Fruit fly (Drosophila melanogaster) whole organism, embryonic: ENCODE measurements around the gene GIIIspla2.
A peak's percentile ranks its signal among the peaks of the same experiment; 100 is the strongest.

Experiments used
- Atf6 ChIP-seq: fragments of 200-800 bp; sonication (Bioruptor generic); IDR thresholded peaks from 2 replicates; pipeline ENCODE4 v1.3.6; 2022; ENCODE audit warnings: missing biosample characterization, missing genetic modification characterization
- Bdp1 ChIP-seq: fragments of 200-800 bp; sonication (Bioruptor generic); optimal IDR thresholded peaks from 3 replicates; lab custom pipeline; 2016; ENCODE audit warnings: missing biosample characterization, missing genetic modification characterization
- CG11093 ChIP-seq: fragments of 200-800 bp; sonication (Bioruptor generic); IDR thresholded peaks from 3 replicates; pipeline ENCODE4 v1.3.6; 2022; ENCODE audit warnings: missing biosample characterization, missing genetic modification characterization
- CG11456 ChIP-seq: fragments of 200-800 bp; sonication (Bioruptor generic); IDR thresholded peaks from 3 replicates; pipeline ENCODE4 v1.3.6; 2022; ENCODE audit warnings: missing biosample characterization, missing genetic modification characterization
- CG13424 ChIP-seq: fragments of 200-800 bp; sonication (Bioruptor generic); optimal IDR thresholded peaks from 2 replicates; lab custom pipeline; 2019; ENCODE audit warnings: missing biosample characterization, mild to moderate bottlenecking, missing genetic modification characterization, moderate library complexity
- CG13624 ChIP-seq: fragments of 200-800 bp; sonication (Bioruptor generic); optimal IDR thresholded peaks from 2 replicates; lab custom pipeline; 2016; ENCODE audit warnings: missing biosample characterization, missing genetic modification characterization
- CG13894 ChIP-seq: fragments of 200-800 bp; sonication (Bioruptor generic); optimal IDR thresholded peaks from 3 replicates; lab custom pipeline; 2018; ENCODE audit warnings: missing biosample characterization, mild to moderate bottlenecking, missing genetic modification characterization, moderate library complexity
- CG15011 ChIP-seq: fragments of 200-800 bp; sonication (Bioruptor generic); optimal IDR thresholded peaks from 3 replicates; lab custom pipeline; 2018; ENCODE audit warnings: missing biosample characterization, mild to moderate bottlenecking, missing genetic modification characterization
- CG15514 ChIP-seq: fragments of 200-800 bp; sonication (Bioruptor generic); optimal IDR thresholded peaks from 3 replicates; lab custom pipeline; 2017; ENCODE audit warnings: missing biosample characterization, missing genetic modification characterization, mild to moderate bottlenecking, moderate library complexity, missing genetic modification reagents
- CG16779 ChIP-seq: fragments of 200-800 bp; sonication (Bioruptor generic); IDR thresholded peaks from 2 replicates; pipeline ENCODE4 v1.3.6; 2022; ENCODE audit warnings: missing biosample characterization, missing genetic modification characterization
- CG2202 ChIP-seq: fragments of 200-800 bp; sonication (Bioruptor generic); optimal IDR thresholded peaks from 2 replicates; lab custom pipeline; 2018; ENCODE audit warnings: missing biosample characterization, mild to moderate bottlenecking, missing genetic modification characterization
- CG2712 ChIP-seq: fragments of 200-800 bp; optimal IDR thresholded peaks from 3 replicates; lab custom pipeline; 2019; ENCODE audit warnings: missing biosample characterization, mild to moderate bottlenecking, missing genetic modification characterization, moderate library complexity
- CG30431 ChIP-seq: fragments of 200-800 bp; sonication (Bioruptor generic); optimal IDR thresholded peaks from 2 replicates; lab custom pipeline; 2017; ENCODE audit warnings: missing biosample characterization, missing genetic modification characterization
- CG3065 ChIP-seq: fragments of 200-800 bp; sonication (Bioruptor generic); optimal IDR thresholded peaks from 2 replicates; lab custom pipeline; 2016; ENCODE audit warnings: missing biosample characterization, missing genetic modification characterization
- CG32532 ChIP-seq: fragments of 200-800 bp; sonication (Bioruptor generic); IDR thresholded peaks from 2 replicates; pipeline ENCODE4 v1.3.6; 2022; ENCODE audit warnings: missing biosample characterization, missing genetic modification characterization
- CG34422 ChIP-seq: fragments of 200-800 bp; sonication (Bioruptor generic); IDR thresholded peaks from 3 replicates; pipeline ENCODE4 v1.3.6; 2022; ENCODE audit warnings: missing biosample characterization, missing genetic modification characterization
- CG4360 ChIP-seq: fragments of 200-800 bp; sonication (Bioruptor generic); IDR thresholded peaks from 2 replicates; pipeline ENCODE4 v1.3.6; 2022; ENCODE audit warnings: missing biosample characterization, missing genetic modification characterization
- CG6254 ChIP-seq: fragments of 200-800 bp; sonication (Bioruptor generic); optimal IDR thresholded peaks from 3 replicates; lab custom pipeline; 2017; ENCODE audit warnings: mild to moderate bottlenecking, missing biosample characterization, missing genetic modification reagents, missing genetic modification characterization
- CG7839 ChIP-seq: fragments of 200-800 bp; sonication (Bioruptor generic); optimal IDR thresholded peaks from 3 replicates; lab custom pipeline; 2018; ENCODE audit warnings: missing biosample characterization, mild to moderate bottlenecking, missing genetic modification characterization, moderate library complexity
- CG7928 ChIP-seq: fragments of 200-800 bp; sonication (Bioruptor generic); optimal IDR thresholded peaks from 2 replicates; lab custom pipeline; 2017; ENCODE audit warnings: missing biosample characterization, mild to moderate bottlenecking, missing genetic modification characterization
- CG9609 ChIP-seq: fragments of 200-800 bp; sonication (Bioruptor generic); optimal IDR thresholded peaks from 3 replicates; lab custom pipeline; 2016; ENCODE audit warnings: missing biosample characterization, missing genetic modification characterization
- CG9932 ChIP-seq: fragments of 200-800 bp; sonication (Bioruptor generic); IDR thresholded peaks from 2 replicates; pipeline ENCODE4 v1.3.6; 2022; ENCODE audit warnings: missing biosample characterization, missing genetic modification characterization
- Dbx ChIP-seq: fragments of 200-800 bp; sonication (Bioruptor generic); IDR thresholded peaks from 3 replicates; pipeline ENCODE4 v1.3.6; 2022; ENCODE audit warnings: missing biosample characterization, missing genetic modification characterization
- E2f2 ChIP-seq: fragments of 200-800 bp; sonication (Bioruptor generic); IDR thresholded peaks from 2 replicates; pipeline ENCODE4 v1.3.6; 2022; ENCODE audit warnings: missing biosample characterization, missing genetic modification characterization
- HLH4C ChIP-seq: fragments of 200-800 bp; sonication (Bioruptor generic); IDR thresholded peaks from 3 replicates; pipeline ENCODE4 v1.3.6; 2022; ENCODE audit warnings: missing biosample characterization, missing genetic modification characterization; ENCODE audit not compliant: partially characterized antibody
- HLH54F ChIP-seq: fragments of 200-800 bp; sonication (Bioruptor generic); optimal IDR thresholded peaks from 3 replicates; lab custom pipeline; 2016; ENCODE audit warnings: missing biosample characterization, missing genetic modification characterization
- HmgD ChIP-seq: fragments of 200-800 bp; sonication (Bioruptor generic); optimal IDR thresholded peaks from 3 replicates; lab custom pipeline; 2016; ENCODE audit warnings: missing biosample characterization, missing genetic modification characterization
- NC2β ChIP-seq: fragments of 200-800 bp; sonication (Bioruptor generic); optimal IDR thresholded peaks from 2 replicates; lab custom pipeline; 2016; ENCODE audit warnings: missing biosample characterization, missing genetic modification characterization
- NFAT ChIP-seq: fragments of 200-800 bp; sonication (Bioruptor generic); IDR thresholded peaks from 2 replicates; pipeline ENCODE4 v1.3.6; 2022; ENCODE audit warnings: missing biosample characterization, missing genetic modification characterization
- Nf-YA ChIP-seq: fragments of 200-800 bp; sonication (Bioruptor generic); IDR thresholded peaks from 2 replicates; pipeline ENCODE4 v1.3.6; 2022; ENCODE audit warnings: missing biosample characterization, missing genetic modification characterization
- Nf-YC ChIP-seq: fragments of 200-800 bp; optimal IDR thresholded peaks from 3 replicates; lab custom pipeline; 2019; ENCODE audit warnings: missing biosample characterization, mild to moderate bottlenecking, missing genetic modification characterization, moderate library complexity
- Pdp1 ChIP-seq, 2 experiments: fragments of 200-800 bp; sonication (Bioruptor generic); optimal IDR thresholded peaks; 3 replicates each; lab custom pipeline; 2016; ENCODE audit warnings: missing biosample characterization in 2 of 2, missing genetic modification characterization in 2 of 2, mild to moderate bottlenecking in 1 of 2, moderate library complexity in 1 of 2
- Sox102F ChIP-seq: fragments of 200-800 bp; sonication (Bioruptor generic); optimal IDR thresholded peaks from 2 replicates; lab custom pipeline; 2018; ENCODE audit warnings: missing biosample characterization, mild to moderate bottlenecking, missing genetic modification characterization, moderate library complexity
- Sry-β ChIP-seq: fragments of 200-800 bp; sonication (Bioruptor generic); optimal IDR thresholded peaks from 2 replicates; lab custom pipeline; 2018; ENCODE audit warnings: missing biosample characterization, mild to moderate bottlenecking, missing genetic modification characterization, moderate library complexity
- ase ChIP-seq: fragments of 200-800 bp; sonication (Bioruptor generic); IDR thresholded peaks from 3 replicates; pipeline ENCODE4 v1.3.6; 2022; ENCODE audit warnings: missing biosample characterization, missing genetic modification characterization
- ash1 ChIP-seq: fragments of 200-800 bp; sonication (Bioruptor generic); optimal IDR thresholded peaks from 2 replicates; lab custom pipeline; 2018; ENCODE audit warnings: missing biosample characterization, mild to moderate bottlenecking, missing genetic modification characterization
- caup ChIP-seq: fragments of 200-800 bp; sonication (Bioruptor generic); optimal IDR thresholded peaks from 3 replicates; lab custom pipeline; 2017; ENCODE audit warnings: missing biosample characterization, mild to moderate bottlenecking, missing genetic modification characterization, moderate library complexity; ENCODE audit not compliant: severe bottlenecking
- chinmo ChIP-seq: fragments of 200-800 bp; sonication (Bioruptor generic); IDR thresholded peaks from 4 replicates; pipeline ENCODE4 v1.3.6; 2022; ENCODE audit warnings: missing biosample characterization, missing genetic modification characterization; ENCODE audit not compliant: partially characterized antibody
- chm ChIP-seq: fragments of 200-800 bp; sonication (Bioruptor generic); IDR thresholded peaks from 2 replicates; pipeline ENCODE4 v1.3.6; 2022; ENCODE audit warnings: missing biosample characterization, missing genetic modification characterization
- ci ChIP-seq: fragments of 200-800 bp; sonication (Bioruptor generic); IDR thresholded peaks from 3 replicates; pipeline ENCODE4 v1.3.6; 2022; ENCODE audit warnings: missing biosample characterization, missing genetic modification characterization
- dmrt11E ChIP-seq: fragments of 200-800 bp; sonication (Bioruptor generic); optimal IDR thresholded peaks from 3 replicates; lab custom pipeline; 2018; ENCODE audit warnings: missing biosample characterization, mild to moderate bottlenecking, missing genetic modification characterization, moderate library complexity
- ems ChIP-seq: fragments of 200-800 bp; sonication (Bioruptor generic); optimal IDR thresholded peaks from 3 replicates; lab custom pipeline; 2016; ENCODE audit warnings: missing biosample characterization, missing genetic modification characterization
- fru ChIP-seq: fragments of >200 bp; optimal IDR thresholded peaks from 2 replicates; lab custom pipeline; 2017
- jumu ChIP-seq: fragments of 200-800 bp; sonication (Bioruptor generic); optimal IDR thresholded peaks from 3 replicates; lab custom pipeline; 2016; ENCODE audit warnings: missing biosample characterization, missing genetic modification characterization
- lilli ChIP-seq: fragments of 200-800 bp; sonication (Bioruptor generic); optimal IDR thresholded peaks from 3 replicates; lab custom pipeline; 2016; ENCODE audit warnings: missing biosample characterization, missing genetic modification characterization
- nerfin-2 ChIP-seq: fragments of 200-800 bp; sonication (Bioruptor generic); IDR thresholded peaks from 2 replicates; pipeline ENCODE4 v1.3.6; 2022; ENCODE audit warnings: missing biosample characterization, missing genetic modification characterization; ENCODE audit not compliant: partially characterized antibody
- rib ChIP-seq: fragments of 200-800 bp; sonication (Bioruptor generic); IDR thresholded peaks from 2 replicates; pipeline ENCODE4 v1.3.6; 2022; ENCODE audit warnings: missing biosample characterization, missing genetic modification characterization
- so ChIP-seq: fragments of 200-800 bp; sonication (Bioruptor generic); IDR thresholded peaks from 3 replicates; pipeline ENCODE4 v1.3.6; 2022; ENCODE audit warnings: missing biosample characterization, missing genetic modification characterization
- tgo ChIP-seq: fragments of 200-800 bp; sonication (Bioruptor generic); IDR thresholded peaks from 3 replicates; pipeline ENCODE4 v1.3.6; 2022; ENCODE audit warnings: missing biosample characterization, missing genetic modification characterization
- vvl ChIP-seq: fragments of 200-800 bp; sonication (Bioruptor generic); IDR thresholded peaks from 2 replicates; pipeline ENCODE4 v1.3.6; 2022; ENCODE audit warnings: missing biosample characterization, missing genetic modification characterization

The GIIIspla2 gene

dm6 chrX:8193017-8193556, 35.7 kb downstream of the GIIIspla2 start (continued):
- TF ChIP-seq CG4360 (GFP tag; lab: Robert Waterston, UW) (peak; percentile 67), CG15514 (GFP tag; lab: Kevin White, UChicago) (peak; percentile 52), CG34422 (GFP tag; lab: Robert Waterston, UW) (peak; percentile 58; the same call in 1 of the 3 replicates), HLH4C (GFP tag; lab: Robert Waterston, UW) (peak; percentile 50), vvl (GFP tag; lab: Robert Waterston, UW) (peak; percentile 51; the same call in 1 of the 2 replicates), Sox102F (GFP tag; lab: Kevin White, UChicago) (no peak), CG2712 (tag; lab: Kevin White, UChicago) (no peak), CG7839 (tag; lab: Kevin White, UChicago) (no peak), caup (GFP tag; lab: Kevin White, UChicago) (no peak), CG3065 (GFP tag; lab: Kevin White, UChicago) (no peak), CG32532 (0 out of 2 replicates have a peak, but pooled peaks have one; percentile 30), ci (GFP tag; lab: Robert Waterston, UW) (peak; percentile 73), NC2β (GFP tag; lab: Kevin White, UChicago) (no peak), CG30431 (GFP tag; lab: Kevin White, UChicago) (no peak), ems (GFP tag; lab: Kevin White, UChicago) (no peak), CG7928 (GFP tag; lab: Kevin White, UChicago) (no peak), Nf-YC (tag; lab: Kevin White, UChicago) (peak; percentile 2), CG11456 (peak; percentile 70; the same call in 2 of the 3 replicates), fru (lab: Kevin White, UChicago) (no peak), ash1 (GFP tag; lab: Kevin White, UChicago) (no peak), CG9609 (GFP tag; lab: Kevin White, UChicago) (no peak), E2f2 (0 out of 2 replicates have a peak, but pooled peaks have one; percentile 9), CG2202 (tag; lab: Kevin White, UChicago) (no peak), CG16779 (GFP tag; lab: Robert Waterston, UW) (no peak), HmgD (GFP tag; lab: Kevin White, UChicago) (peak; percentile 4), ase (GFP tag; lab: Robert Waterston, UW) (0 out of 3 replicates have a peak, but pooled peaks have one; percentile 19), chinmo (GFP tag; lab: Robert Waterston, UW) (peak; percentile 97), CG9932 (GFP tag; lab: Robert Waterston, UW) (no peak), CG15011 (GFP tag; lab: Kevin White, UChicago) (no peak), CG13894 (tag; lab: Kevin White, UChicago) (no peak), Atf6 (0 out of 2 replicates have a peak, but pooled peaks have one; percentile 23), rib (GFP tag; lab: Robert Waterston, UW) (peak; percentile 45; the same call in 1 of the 2 replicates), CG13624 (peak; percentile 51), NFAT (GFP tag; lab: Robert Waterston, UW) (peak; percentile 33; the same call in 1 of the 2 replicates), jumu (GFP tag; lab: Kevin White, UChicago) (no peak), Pdp1 (GFP tag; optimal IDR thresholded peaks at IDR 0.05; lab: Kevin White, UChicago) (peak in 1 of 2 experiments; percentile 19), Dbx (GFP tag; lab: Robert Waterston, UW) (peak; percentile 30; the same call in 1 of the 3 replicates), nerfin-2 (0 out of 2 replicates have a peak, but pooled peaks have one; percentile 13), CG11093 (GFP tag; lab: Robert Waterston, UW) (0 out of 3 replicates have a peak, but pooled peaks have one; percentile 29), HLH54F (GFP tag; lab: Kevin White, UChicago) (no peak), tgo (no peak), dmrt11E (tag; lab: Kevin White, UChicago) (no peak), lilli (GFP tag; lab: Kevin White, UChicago) (no peak), so (GFP tag; lab: Robert Waterston, UW) (0 out of 3 replicates have a peak, but pooled peaks have one; percentile 31), Sry-β (GFP tag; lab: Kevin White, UChicago) (peak; percentile 91), CG13424 (tag; lab: Kevin White, UChicago) (no peak), Bdp1 (GFP tag; lab: Kevin White, UChicago) (no peak), CG6254 (GFP tag; lab: Kevin White, UChicago) (no peak), chm (GFP tag; lab: Robert Waterston, UW) (no peak), Nf-YA (GFP tag; lab: Robert Waterston, UW) (no peak)
